Worm (Caenorhabditis elegans) whole organism, L1 larva: ENCODE measurements around the gene rnh-1.0.

ENCODE experiments used
- C04F5.9 ChIP-seq: sonication (generic microtip); optimal IDR thresholded peaks from 2 replicates; lab custom pipeline; 2016; ENCODE audit warnings: missing genetic modification characterization, missing compliant biosample characterization
- C16A3.4 ChIP-seq: fragments of 150-350 bp; optimal IDR thresholded peaks from 2 replicates; lab custom pipeline; 2014; ENCODE audit warnings: missing biosample characterization, missing genetic modification characterization
- Y116A8C.19 ChIP-seq: sonication (generic microtip); optimal IDR thresholded peaks from 2 replicates; lab custom pipeline; 2016; ENCODE audit warnings: missing compliant biosample characterization, missing genetic modification characterization, borderline replicate concordance
- aly-2 ChIP-seq: fragments of 150-350 bp; optimal IDR thresholded peaks from 2 replicates; lab custom pipeline; 2014; ENCODE audit warnings: missing biosample characterization, missing genetic modification characterization
- blmp-1 ChIP-seq: fragments of 150-350 bp; optimal IDR thresholded peaks from 2 replicates; lab custom pipeline; 2014; ENCODE audit warnings: missing biosample characterization, missing genetic modification characterization
- ceh-63 ChIP-seq: fragments of 200-800 bp; sonication (Bioruptor generic); optimal IDR thresholded peaks from 2 replicates; lab custom pipeline; 2018; ENCODE audit warnings: mild to moderate bottlenecking, missing genetic modification characterization, missing compliant biosample characterization
- ceh-82 ChIP-seq, 3 experiments: fragments of 150-350 bp in 1 of 3; sonication (generic microtip) in 2 of 3; optimal IDR thresholded peaks; 2 replicates each; lab custom pipeline; 2014 to 2017; ENCODE audit warnings: missing biosample characterization in 3 of 3, missing genetic modification characterization in 3 of 3
- ceh-88 ChIP-seq: fragments of 200-800 bp; sonication (Bioruptor generic); IDR thresholded peaks from 2 replicates; pipeline ENCODE4 v1.3.6; 2022; ENCODE audit warnings: missing genetic modification characterization, missing compliant biosample characterization
- dpl-1 ChIP-seq, 3 experiments: fragments of 150-350 bp in 2 of 3; sonication (generic microtip) in 1 of 3; optimal IDR thresholded peaks; 2 replicates each; lab custom pipeline; 2014 to 2017; ENCODE audit warnings: missing biosample characterization in 3 of 3, missing genetic modification characterization in 3 of 3, missing genetic modification reagents in 3 of 3
- efl-1 ChIP-seq, 4 experiments: fragments of 150-350 bp; optimal IDR thresholded peaks in 3 of 4; peaks in 1 of 4; 1 replicate in 1 of 4; 2 replicates in 3 of 4; lab custom pipeline; 2014; ENCODE audit warnings: missing biosample characterization in 2 of 4, missing genetic modification characterization in 2 of 4, missing genetic modification reagents in 2 of 4
- efl-3 ChIP-seq: fragments of 200-800 bp; sonication (Bioruptor generic); optimal IDR thresholded peaks from 2 replicates; lab custom pipeline; 2018; ENCODE audit warnings: mild to moderate bottlenecking, missing genetic modification characterization, missing compliant biosample characterization
- elt-2 ChIP-seq: sonication (generic microtip); optimal IDR thresholded peaks from 2 replicates; lab custom pipeline; 2016; ENCODE audit warnings: missing genetic modification characterization, mild to moderate bottlenecking, inconsistent platforms, missing compliant biosample characterization, missing genetic modification reagents
- elt-3 ChIP-seq, 6 experiments: fragments of 150-350 bp in 1 of 6; sonication (generic microtip); optimal IDR thresholded peaks; 2 replicates each; lab custom pipeline; 2017 to 2018; ENCODE audit warnings: missing biosample characterization in 6 of 6, missing genetic modification characterization in 6 of 6, inconsistent platforms in 1 of 6
- ets-5 ChIP-seq: fragments of 200-800 bp; sonication (Bioruptor generic); IDR thresholded peaks from 2 replicates; pipeline ENCODE4 v1.3.6; 2022; ENCODE audit warnings: missing genetic modification characterization, missing compliant biosample characterization
- fkh-8 ChIP-seq: sonication (generic microtip); optimal IDR thresholded peaks from 2 replicates; lab custom pipeline; 2016; ENCODE audit warnings: mild to moderate bottlenecking, missing genetic modification characterization, missing compliant biosample characterization
- hlh-17 ChIP-seq: fragments of 200-800 bp; sonication (Bioruptor generic); optimal IDR thresholded peaks from 2 replicates; lab custom pipeline; 2018; ENCODE audit warnings: missing genetic modification characterization, mild to moderate bottlenecking, missing compliant biosample characterization, moderate library complexity, borderline replicate concordance
- irx-1 ChIP-seq: sonication (generic microtip); optimal IDR thresholded peaks from 2 replicates; lab custom pipeline; 2016; ENCODE audit warnings: missing genetic modification characterization, missing compliant biosample characterization
- isw-1 ChIP-seq: fragments of 200-800 bp; sonication (Bioruptor generic); IDR thresholded peaks from 2 replicates; pipeline ENCODE4 v1.3.6; 2022; ENCODE audit warnings: missing genetic modification characterization, missing compliant biosample characterization
- lin-14 ChIP-seq: fragments of 200-800 bp; sonication (Bioruptor generic); optimal IDR thresholded peaks from 2 replicates; lab custom pipeline; 2018; ENCODE audit warnings: mild to moderate bottlenecking, missing genetic modification characterization, moderate library complexity, missing compliant biosample characterization
- lin-35 ChIP-seq, 2 experiments: fragments of 150-350 bp; optimal IDR thresholded peaks; 2 replicates each; lab custom pipeline; 2014; ENCODE audit warnings: missing biosample characterization in 2 of 2, missing genetic modification characterization in 2 of 2, missing genetic modification reagents in 2 of 2
- lin-39 ChIP-seq: fragments of 150-350 bp; optimal IDR thresholded peaks from 2 replicates; lab custom pipeline; 2014; ENCODE audit warnings: missing biosample characterization, missing genetic modification reagents, missing genetic modification characterization
- lir-3 ChIP-seq: sonication (generic microtip); optimal IDR thresholded peaks from 2 replicates; lab custom pipeline; 2016; ENCODE audit warnings: mild to moderate bottlenecking, missing genetic modification characterization, moderate library complexity, missing compliant biosample characterization; ENCODE audit not compliant: poor library complexity
- lsy-2 ChIP-seq, 2 experiments: fragments of 150-350 bp; optimal IDR thresholded peaks; 2 replicates each; lab custom pipeline; 2014; ENCODE audit warnings: missing biosample characterization in 2 of 2, missing genetic modification characterization in 2 of 2
- mdl-1 ChIP-seq, 2 experiments: fragments of 150-350 bp; optimal IDR thresholded peaks; 2 replicates each; lab custom pipeline; 2014 to 2017; ENCODE audit warnings: missing biosample characterization in 2 of 2, missing genetic modification characterization in 2 of 2, inconsistent platforms in 1 of 2
- mef-2 ChIP-seq: fragments of 150-350 bp; optimal IDR thresholded peaks from 2 replicates; lab custom pipeline; 2014; ENCODE audit warnings: missing biosample characterization, missing genetic modification characterization
- mep-1 ChIP-seq: fragments of 150-350 bp; optimal IDR thresholded peaks from 2 replicates; lab custom pipeline; 2014; ENCODE audit warnings: missing biosample characterization, missing genetic modification characterization
- nhr-19 ChIP-seq: fragments of 200-800 bp; sonication (Bioruptor generic); conservative IDR thresholded peaks from 2 replicates; pipeline ENCODE4 v1.3.6; 2022; ENCODE audit warnings: missing genetic modification characterization, missing compliant biosample characterization
- nhr-47 ChIP-seq: sonication (generic microtip); optimal IDR thresholded peaks from 2 replicates; lab custom pipeline; 2016; ENCODE audit warnings: mild to moderate bottlenecking, missing genetic modification characterization, moderate library complexity, missing compliant biosample characterization
- nhr-71 ChIP-seq: sonication (generic microtip); optimal IDR thresholded peaks from 2 replicates; lab custom pipeline; 2016; ENCODE audit warnings: mild to moderate bottlenecking, missing genetic modification characterization, moderate library complexity, missing compliant biosample characterization
- nhr-77 ChIP-seq: fragments of 150-350 bp; optimal IDR thresholded peaks from 2 replicates; lab custom pipeline; 2014; ENCODE audit warnings: missing biosample characterization, missing genetic modification characterization
- nhr-84 ChIP-seq: sonication (generic microtip); optimal IDR thresholded peaks from 2 replicates; lab custom pipeline; 2017; ENCODE audit warnings: missing biosample characterization, missing genetic modification characterization
- nhr-85 ChIP-seq: sonication (generic microtip); peaks from one replicate; lab custom pipeline; 2016; ENCODE audit warnings: missing genetic modification characterization, inconsistent platforms, missing compliant biosample characterization
- nhr-90 ChIP-seq: sonication (generic microtip); optimal IDR thresholded peaks from 2 replicates; lab custom pipeline; 2016; ENCODE audit warnings: mild to moderate bottlenecking, missing genetic modification characterization, missing compliant biosample characterization; ENCODE audit not compliant: poor library complexity
- pag-3 ChIP-seq: sonication (generic microtip); optimal IDR thresholded peaks from 2 replicates; lab custom pipeline; 2017; ENCODE audit warnings: missing genetic modification characterization, mild to moderate bottlenecking, missing compliant biosample characterization, antibody characterized with exemption, borderline replicate concordance; ENCODE audit not compliant: insufficient read depth
- pax-3 ChIP-seq: fragments of 200-800 bp; sonication (Bioruptor generic); optimal IDR thresholded peaks from 2 replicates; lab custom pipeline; 2018; ENCODE audit warnings: mild to moderate bottlenecking, missing genetic modification characterization, moderate library complexity, missing compliant biosample characterization
- rnt-1 ChIP-seq: sonication (generic microtip); optimal IDR thresholded peaks from 2 replicates; lab custom pipeline; 2016; ENCODE audit warnings: mild to moderate bottlenecking, missing genetic modification characterization, moderate library complexity, missing compliant biosample characterization
- snpc-4 ChIP-seq: fragments of 150-350 bp; optimal IDR thresholded peaks from 2 replicates; lab custom pipeline; 2014; ENCODE audit warnings: missing biosample characterization, missing genetic modification characterization
- snu-23 ChIP-seq: sonication (generic microtip); optimal IDR thresholded peaks from 2 replicates; lab custom pipeline; 2016; ENCODE audit warnings: missing genetic modification characterization, missing compliant biosample characterization
- swsn-7 ChIP-seq: sonication (generic microtip); optimal IDR thresholded peaks from 2 replicates; lab custom pipeline; 2016; ENCODE audit warnings: missing genetic modification characterization, missing compliant biosample characterization
- tbx-2 ChIP-seq: sonication (generic microtip); optimal IDR thresholded peaks from 2 replicates; lab custom pipeline; 2016; ENCODE audit warnings: missing genetic modification characterization, missing compliant biosample characterization
- unc-30 ChIP-seq: sonication (generic microtip); optimal IDR thresholded peaks from 2 replicates; lab custom pipeline; 2017; ENCODE audit warnings: missing biosample characterization, missing genetic modification characterization
- vab-15 ChIP-seq: sonication (generic microtip); optimal IDR thresholded peaks from 2 replicates; lab custom pipeline; 2017; ENCODE audit warnings: missing genotype, mild to moderate bottlenecking, missing genetic modification characterization, missing compliant biosample characterization
- xbp-1 ChIP-seq: sonication (generic microtip); optimal IDR thresholded peaks from 2 replicates; lab custom pipeline; 2016; ENCODE audit warnings: missing genetic modification characterization, missing compliant biosample characterization
- zag-1 ChIP-seq: fragments of 150-350 bp; optimal IDR thresholded peaks from 2 replicates; lab custom pipeline; 2014; ENCODE audit warnings: missing biosample characterization, missing genetic modification characterization
- zip-4 ChIP-seq: fragments of 200-800 bp; sonication (Bioruptor generic); optimal IDR thresholded peaks from 2 replicates; lab custom pipeline; 2018; ENCODE audit warnings: mild to moderate bottlenecking, missing genetic modification characterization, moderate library complexity, missing compliant biosample characterization
- ztf-11 ChIP-seq, 2 experiments: sonication (generic microtip); optimal IDR thresholded peaks; 2 replicates each; lab custom pipeline; 2016 to 2017; ENCODE audit warnings: missing genetic modification characterization in 2 of 2, missing biosample characterization in 1 of 2, missing compliant biosample characterization in 1 of 2
- ztf-4 ChIP-seq: fragments of 150-350 bp; optimal IDR thresholded peaks from 2 replicates; lab custom pipeline; 2014; ENCODE audit warnings: missing biosample characterization, missing genetic modification characterization

rnh-1.0 gene

ce11 chrII:5027952-5028351 lies 32.8 kb downstream of the rnh-1.0 start:
- TF ChIP-seq xbp-1 (tag; lab: Kevin White, UChicago) (no peak), unc-30 (tag; lab: Kevin White, UChicago) (no peak), efl-1 (optimal IDR thresholded peaks at IDR 0.05; lab: Kevin White, UChicago) (no peak), efl-1 (GFP tag; optimal IDR thresholded peaks at IDR 0.05 in 1 of 2; lab: Kevin White, UChicago) (no peak), aly-2 (tag; lab: Kevin White, UChicago) (no peak), mep-1 (tag; lab: Kevin White, UChicago) (no peak), fkh-8 (tag; lab: Kevin White, UChicago) (no peak), pag-3 (tag; lab: Kevin White, UChicago) (no peak), zag-1 (no peak), ets-5 (GFP tag; lab: Robert Waterston, UW) (no peak), nhr-90 (no peak), mef-2 (no peak), tbx-2 (tag; lab: Kevin White, UChicago) (no peak), lin-39 (tag; lab: Kevin White, UChicago) (no peak), efl-3 (GFP tag; lab: Kevin White, UChicago) (no peak), ztf-11 (tag; optimal IDR thresholded peaks at IDR 0.05; lab: Kevin White, UChicago) (no peak), ceh-63 (GFP tag; lab: Kevin White, UChicago) (no peak), pax-3 (no peak)

ce11 chrII:5031612-5032011 lies 36.5 kb downstream of the rnh-1.0 start, which contains the start of gene wdr-83:
Gene wdr-83, minus strand, starts transcription at chrII:5031712.
- no peak for TF ChIP-seq lsy-2 (tag; optimal IDR thresholded peaks at IDR 0.05; lab: Kevin White, UChicago)
- no peak for TF ChIP-seq efl-3 (GFP tag; lab: Kevin White, UChicago)
- no peak for TF ChIP-seq swsn-7
- no peak for TF ChIP-seq C04F5.9 (tag; lab: Kevin White, UChicago)
- no peak for TF ChIP-seq zip-4 (GFP tag; lab: Kevin White, UChicago)
- no peak for TF ChIP-seq hlh-17 (GFP tag; lab: Kevin White, UChicago)
- TF ChIP-seq fkh-8 (tag; lab: Kevin White, UChicago), result no peak
- TF ChIP-seq mef-2, result no peak
- TF ChIP-seq lin-35 (GFP tag; optimal IDR thresholded peaks at IDR 0.05; lab: Kevin White, UChicago), result no peak
- TF ChIP-seq ztf-4 (tag; lab: Kevin White, UChicago), result no peak
- TF ChIP-seq pag-3 (tag; lab: Kevin White, UChicago), result no peak
- no peak for TF ChIP-seq pax-3
- TF ChIP-seq Y116A8C.19, result no peak

ce11 chrII:5032669-5033068 lies 37.5 kb downstream of the rnh-1.0 start:
- TF ChIP-seq nhr-77 (tag; lab: Kevin White, UChicago), result peak; percentile 9
- TF ChIP-seq nhr-19 (GFP tag; lab: Robert Waterston, UW), result peak; percentile 70
- TF ChIP-seq nhr-85 (tag; lab: Kevin White, UChicago), result peak; percentile 45
- TF ChIP-seq nhr-90, result peak; percentile 38
- TF ChIP-seq irx-1, result peak; percentile 24
- TF ChIP-seq dpl-1 (GFP tag; optimal IDR thresholded peaks at IDR 0.05; lab: Kevin White, UChicago), result peak in 2 of 3 experiments; percentile 33 to 45
- TF ChIP-seq blmp-1 (tag; lab: Kevin White, UChicago), result no peak
- peak in 1 of 3 experiments; percentile 56 for TF ChIP-seq ceh-82 (tag; optimal IDR thresholded peaks at IDR 0.05; lab: Kevin White, UChicago)
- no peak for TF ChIP-seq nhr-84 (tag; lab: Kevin White, UChicago)
- TF ChIP-seq C16A3.4 (tag; lab: Kevin White, UChicago), result peak; percentile 41
- TF ChIP-seq vab-15 (tag; lab: Kevin White, UChicago), result peak; percentile 34
- peak in 2 of 6 experiments; percentile 19 to 65 for TF ChIP-seq elt-3 (tag; optimal IDR thresholded peaks at IDR 0.05; lab: Kevin White, UChicago)
- TF ChIP-seq fkh-8 (tag; lab: Kevin White, UChicago), result peak; percentile 48
- TF ChIP-seq elt-2 (tag; lab: Kevin White, UChicago), result peak; percentile 60
- peak; percentile 74 for TF ChIP-seq nhr-47 (tag; lab: Kevin White, UChicago)
- TF ChIP-seq rnt-1 (tag; lab: Kevin White, UChicago), result peak; percentile 69
- TF ChIP-seq xbp-1 (tag; lab: Kevin White, UChicago), result peak; percentile 55
- peak in 1 of 2 experiments; percentile 58 for TF ChIP-seq mdl-1 (tag; optimal IDR thresholded peaks at IDR 0.05; lab: Kevin White, UChicago)
- TF ChIP-seq snpc-4 (tag; lab: Kevin White, UChicago), result no peak
- peak; percentile 71 for TF ChIP-seq nhr-71 (tag; lab: Kevin White, UChicago)
- TF ChIP-seq swsn-7, result peak; percentile 60
- TF ChIP-seq ztf-4 (tag; lab: Kevin White, UChicago), result peak; percentile 48
- TF ChIP-seq lir-3, result peak; percentile 30
- no peak for TF ChIP-seq ceh-88
- TF ChIP-seq ceh-63 (GFP tag; lab: Kevin White, UChicago), result no peak
- TF ChIP-seq snu-23 (GFP tag; lab: Kevin White, UChicago), result peak; percentile 80
- peak; percentile 50 to 73 for TF ChIP-seq lsy-2 (tag; optimal IDR thresholded peaks at IDR 0.05; lab: Kevin White, UChicago)
- peak; percentile 26; the same call in 1 of the 2 replicates for TF ChIP-seq isw-1
- peak; percentile 40 for TF ChIP-seq lin-14 (GFP tag; lab: Kevin White, UChicago)
